Fruit fly (Drosophila melanogaster) Kc167 (cell line): ENCODE measurements around the gene scramb2.

Experiments
- Sin3A ChIP-seq: fragments of >200 bp; optimal IDR thresholded peaks from 2 replicates; lab custom pipeline; 2018; ENCODE audit warnings: missing external identifiers
- h ChIP-seq: fragments of >200 bp; optimal IDR thresholded peaks from 3 replicates; lab custom pipeline; 2018; ENCODE audit warnings: missing external identifiers
- psq ChIP-seq: fragments of >200 bp; optimal IDR thresholded peaks from 2 replicates; lab custom pipeline; 2017; ENCODE audit warnings: missing external identifiers
- ttk ChIP-seq: sonication (Bioruptor generic); optimal IDR thresholded peaks from 2 replicates; lab custom pipeline; 2017; ENCODE audit warnings: missing external identifiers

dm6 chr3L:3058970-3059883 is 12.6 kb upstream of the scramb2 start:
- TF ChIP-seq h (lab: Kevin White, UChicago) (no peak), Sin3A (lab: Kevin White, UChicago) (no peak), psq (lab: Kevin White, UChicago) (no peak), ttk (lab: Kevin White, UChicago) (no peak)
